Fruit fly (Drosophila melanogaster) whole organism, embryonic: ENCODE measurements around the gene pyd.

Experiments
- ATbp ChIP-seq: fragments of 200-800 bp; sonication (Bioruptor generic); optimal IDR thresholded peaks from 2 replicates; lab custom pipeline; 2017; ENCODE audit warnings: missing biosample characterization, mild to moderate bottlenecking, missing genetic modification characterization, missing genetic modification reagents
- Atf6 ChIP-seq: fragments of 200-800 bp; sonication (Bioruptor generic); IDR thresholded peaks from 2 replicates; pipeline ENCODE4 v1.3.6; 2022; ENCODE audit warnings: missing biosample characterization, missing genetic modification characterization
- CG1024 ChIP-seq: fragments of 200-800 bp; sonication (Bioruptor generic); IDR thresholded peaks from 2 replicates; pipeline ENCODE4 v1.3.6; 2022; ENCODE audit warnings: missing biosample characterization, missing genetic modification characterization
- CG10267 ChIP-seq: fragments of 200-800 bp; sonication (Bioruptor generic); optimal IDR thresholded peaks from 2 replicates; lab custom pipeline; 2018; ENCODE audit warnings: missing biosample characterization, mild to moderate bottlenecking, missing genetic modification characterization, moderate library complexity
- CG11560 ChIP-seq: fragments of 200-800 bp; sonication (Bioruptor generic); IDR thresholded peaks from 3 replicates; pipeline ENCODE4 v1.3.6; 2022; ENCODE audit warnings: missing biosample characterization, missing genetic modification characterization
- CG13296 ChIP-seq: fragments of 200-800 bp; sonication (Bioruptor generic); optimal IDR thresholded peaks from 3 replicates; lab custom pipeline; 2018; ENCODE audit warnings: missing biosample characterization, mild to moderate bottlenecking, missing genetic modification characterization
- CG2875 ChIP-seq: fragments of 200-800 bp; sonication (Bioruptor generic); optimal IDR thresholded peaks from 2 replicates; lab custom pipeline; 2017; ENCODE audit warnings: missing biosample characterization, mild to moderate bottlenecking, missing genetic modification characterization, missing genetic modification reagents
- CG30431 ChIP-seq: fragments of 200-800 bp; sonication (Bioruptor generic); optimal IDR thresholded peaks from 2 replicates; lab custom pipeline; 2017; ENCODE audit warnings: missing biosample characterization, missing genetic modification characterization
- CG3407 ChIP-seq: fragments of 200-800 bp; sonication (Bioruptor generic); optimal IDR thresholded peaks from 2 replicates; lab custom pipeline; 2018; ENCODE audit warnings: missing biosample characterization, mild to moderate bottlenecking, missing genetic modification characterization
- CG34376 ChIP-seq: fragments of 200-800 bp; sonication (Bioruptor generic); optimal IDR thresholded peaks from 2 replicates; lab custom pipeline; 2018; ENCODE audit warnings: missing biosample characterization, mild to moderate bottlenecking, missing genetic modification characterization
- CG4328 ChIP-seq: fragments of 200-800 bp; sonication (Bioruptor generic); optimal IDR thresholded peaks from 3 replicates; lab custom pipeline; 2017; ENCODE audit warnings: missing biosample characterization, missing genetic modification reagents, missing genetic modification characterization
- CG6272 ChIP-seq: fragments of 200-800 bp; sonication (Bioruptor generic); IDR thresholded peaks from 2 replicates; pipeline ENCODE4 v1.3.6; 2022; ENCODE audit warnings: missing biosample characterization, missing genetic modification characterization
- CG6813 ChIP-seq: fragments of 200-800 bp; sonication (Bioruptor generic); optimal IDR thresholded peaks from 2 replicates; lab custom pipeline; 2017; ENCODE audit warnings: missing biosample characterization, missing genetic modification characterization, mild to moderate bottlenecking, moderate library complexity, missing genetic modification reagents
- CG7357 ChIP-seq: fragments of 200-800 bp; sonication (Bioruptor generic); IDR thresholded peaks from 3 replicates; pipeline ENCODE4 v1.3.6; 2022; ENCODE audit warnings: missing biosample characterization, missing genetic modification characterization
- CG8290 ChIP-seq, 3 experiments: fragments of 200-800 bp; sonication (Bioruptor generic); optimal IDR thresholded peaks; 2 replicates each; lab custom pipeline; 2016 to 2019; ENCODE audit warnings: missing biosample characterization in 3 of 3, missing genetic modification characterization in 3 of 3, mild to moderate bottlenecking in 2 of 3, moderate library complexity in 1 of 3
- CG9609 ChIP-seq: fragments of 200-800 bp; sonication (Bioruptor generic); optimal IDR thresholded peaks from 3 replicates; lab custom pipeline; 2016; ENCODE audit warnings: missing biosample characterization, missing genetic modification characterization
- CG9817 ChIP-seq: fragments of 200-800 bp; sonication (Bioruptor generic); optimal IDR thresholded peaks from 2 replicates; lab custom pipeline; 2018; ENCODE audit warnings: missing biosample characterization, mild to moderate bottlenecking, missing genetic modification characterization, moderate library complexity
- CHES-1-like ChIP-seq: fragments of 200-800 bp; sonication (Bioruptor generic); optimal IDR thresholded peaks from 2 replicates; lab custom pipeline; 2016; ENCODE audit warnings: missing biosample characterization, missing genetic modification characterization
- CoRest ChIP-seq: fragments of 200-800 bp; sonication (Bioruptor generic); optimal IDR thresholded peaks from 3 replicates; lab custom pipeline; 2018; ENCODE audit warnings: missing biosample characterization, mild to moderate bottlenecking, missing genetic modification characterization, moderate library complexity
- Dad ChIP-seq: fragments of 200-800 bp; sonication (Bioruptor generic); optimal IDR thresholded peaks from 3 replicates; lab custom pipeline; 2016; ENCODE audit warnings: missing biosample characterization, missing genetic modification characterization
- Dll ChIP-seq: fragments of 200-800 bp; sonication (Bioruptor generic); IDR thresholded peaks from 4 replicates; pipeline ENCODE4 v1.3.6; 2022; ENCODE audit warnings: missing biosample characterization, missing genetic modification characterization; ENCODE audit not compliant: partially characterized antibody
- Hand ChIP-seq: fragments of 200-800 bp; sonication (Bioruptor generic); optimal IDR thresholded peaks from 2 replicates; lab custom pipeline; 2017; ENCODE audit warnings: mild to moderate bottlenecking, missing biosample characterization, missing genetic modification reagents, missing genetic modification characterization
- Hmr ChIP-seq: fragments of 200-800 bp; sonication (Bioruptor generic); optimal IDR thresholded peaks from 3 replicates; lab custom pipeline; 2017; ENCODE audit warnings: mild to moderate bottlenecking, missing biosample characterization, missing genetic modification reagents, missing genetic modification characterization
- Hr51 ChIP-seq, 2 experiments: fragments of 200-800 bp; sonication (Bioruptor generic); optimal IDR thresholded peaks; 2 replicates in 1 of 2; 3 replicates in 1 of 2; lab custom pipeline; 2016 to 2018; ENCODE audit warnings: missing biosample characterization in 2 of 2, missing genetic modification characterization in 2 of 2, mild to moderate bottlenecking in 1 of 2, moderate library complexity in 1 of 2
- Hsf ChIP-seq: fragments of 200-800 bp; sonication (Bioruptor generic); optimal IDR thresholded peaks from 3 replicates; lab custom pipeline; 2016; ENCODE audit warnings: missing biosample characterization, missing genetic modification characterization
- Jarid2 ChIP-seq: fragments of 200-800 bp; sonication (Bioruptor generic); optimal IDR thresholded peaks from 3 replicates; lab custom pipeline; 2017; ENCODE audit warnings: mild to moderate bottlenecking, missing biosample characterization, missing genetic modification reagents, missing genetic modification characterization
- Med ChIP-seq: fragments of 200-800 bp; sonication (Bioruptor generic); peaks from one replicate; lab custom pipeline; 2016; ENCODE audit warnings: missing biosample characterization, missing genetic modification characterization, mild to moderate bottlenecking, inconsistent platforms, moderate library complexity
- Nf-YB ChIP-seq: fragments of 200-800 bp; sonication (Bioruptor generic); optimal IDR thresholded peaks from 3 replicates; lab custom pipeline; 2019; ENCODE audit warnings: missing biosample characterization, mild to moderate bottlenecking, missing genetic modification characterization, moderate library complexity
- Nf-YC ChIP-seq: fragments of 200-800 bp; optimal IDR thresholded peaks from 3 replicates; lab custom pipeline; 2019; ENCODE audit warnings: missing biosample characterization, mild to moderate bottlenecking, missing genetic modification characterization, moderate library complexity
- Usf ChIP-seq: fragments of 200-800 bp; sonication (Bioruptor generic); optimal IDR thresholded peaks from 2 replicates; lab custom pipeline; 2017; ENCODE audit warnings: missing genotype, missing biosample characterization, missing genetic modification characterization
- cas ChIP-seq: fragments of 200-800 bp; sonication (Bioruptor generic); IDR thresholded peaks from 2 replicates; pipeline ENCODE4 v1.3.6; 2022; ENCODE audit warnings: missing biosample characterization, missing genetic modification characterization
- chm ChIP-seq: fragments of 200-800 bp; sonication (Bioruptor generic); IDR thresholded peaks from 2 replicates; pipeline ENCODE4 v1.3.6; 2022; ENCODE audit warnings: missing biosample characterization, missing genetic modification characterization
- chn ChIP-seq: fragments of 200-800 bp; sonication (Bioruptor generic); optimal IDR thresholded peaks from 2 replicates; lab custom pipeline; 2016; ENCODE audit warnings: missing biosample characterization, missing genetic modification characterization
- dimm ChIP-seq: fragments of 200-800 bp; sonication (Bioruptor generic); IDR thresholded peaks from 2 replicates; pipeline ENCODE4 v1.3.6; 2022; ENCODE audit warnings: missing biosample characterization, missing genetic modification characterization
- dm ChIP-seq: fragments of 200-800 bp; sonication (Bioruptor generic); optimal IDR thresholded peaks from 3 replicates; lab custom pipeline; 2016; ENCODE audit warnings: missing biosample characterization, missing genetic modification characterization
- dmrt99B ChIP-seq: fragments of 200-800 bp; sonication (Bioruptor generic); optimal IDR thresholded peaks from 2 replicates; lab custom pipeline; 2018; ENCODE audit warnings: missing biosample characterization, mild to moderate bottlenecking, missing genetic modification characterization, moderate library complexity
- fd102C ChIP-seq: fragments of 200-800 bp; sonication (Bioruptor generic); optimal IDR thresholded peaks from 2 replicates; lab custom pipeline; 2018; ENCODE audit warnings: missing biosample characterization, mild to moderate bottlenecking, missing genetic modification characterization, moderate library complexity
- fd3F ChIP-seq: fragments of 200-800 bp; sonication (Bioruptor generic); optimal IDR thresholded peaks from 2 replicates; lab custom pipeline; 2018; ENCODE audit warnings: missing biosample characterization, mild to moderate bottlenecking, missing genetic modification characterization, moderate library complexity
- gsb-n ChIP-seq: fragments of 200-800 bp; sonication (Bioruptor generic); optimal IDR thresholded peaks from 3 replicates; lab custom pipeline; 2018; ENCODE audit warnings: missing biosample characterization, mild to moderate bottlenecking, missing genetic modification characterization
- her ChIP-seq: fragments of 200-800 bp; sonication (Bioruptor generic); optimal IDR thresholded peaks from 2 replicates; lab custom pipeline; 2016; ENCODE audit warnings: missing biosample characterization, missing genetic modification characterization
- jigr1 ChIP-seq: fragments of 200-800 bp; sonication (Bioruptor generic); IDR thresholded peaks from 3 replicates; pipeline ENCODE4 v1.3.6; 2022; ENCODE audit warnings: missing biosample characterization, missing genetic modification characterization
- knrl ChIP-seq: fragments of 200-800 bp; sonication (Bioruptor generic); IDR thresholded peaks from 3 replicates; pipeline ENCODE4 v1.3.6; 2022; ENCODE audit warnings: missing biosample characterization, missing genetic modification characterization; ENCODE audit not compliant: partially characterized antibody
- psq ChIP-seq: fragments of 200-800 bp; sonication (Bioruptor generic); optimal IDR thresholded peaks from 2 replicates; lab custom pipeline; 2017; ENCODE audit warnings: missing biosample characterization, missing genetic modification characterization
- pum ChIP-seq: fragments of 200-800 bp; sonication (Bioruptor generic); optimal IDR thresholded peaks from 2 replicates; lab custom pipeline; 2016; ENCODE audit warnings: missing biosample characterization, missing genetic modification characterization
- run ChIP-seq: fragments of 200-800 bp; sonication (Bioruptor generic); optimal IDR thresholded peaks from 3 replicates; lab custom pipeline; 2018; ENCODE audit warnings: missing biosample characterization, mild to moderate bottlenecking, missing genetic modification characterization
- salm ChIP-seq: fragments of 200-800 bp; sonication (Bioruptor generic); optimal IDR thresholded peaks from 2 replicates; lab custom pipeline; 2018; ENCODE audit warnings: missing biosample characterization, mild to moderate bottlenecking, missing genetic modification characterization
- so ChIP-seq: fragments of 200-800 bp; sonication (Bioruptor generic); IDR thresholded peaks from 3 replicates; pipeline ENCODE4 v1.3.6; 2022; ENCODE audit warnings: missing biosample characterization, missing genetic modification characterization
- sob ChIP-seq: fragments of 200-800 bp; sonication (Bioruptor generic); IDR thresholded peaks from 2 replicates; pipeline ENCODE4 v1.3.6; 2022; ENCODE audit warnings: missing biosample characterization, missing genetic modification characterization
- ttk ChIP-seq: fragments of 200-800 bp; sonication (Bioruptor generic); IDR thresholded peaks from 2 replicates; pipeline ENCODE4 v2.1.2; 2022; ENCODE audit warnings: missing biosample characterization, missing genetic modification characterization

The pyd gene

dm6 chr3R:8867325-8868104 lies 64.2 kb downstream of the pyd start (continued):
- no peak for TF ChIP-seq psq (GFP tag; lab: Kevin White, UChicago)
- TF ChIP-seq pum (GFP tag; lab: Kevin White, UChicago), result no peak
- TF ChIP-seq CG4328 (GFP tag; lab: Kevin White, UChicago), result peak; percentile 3
- peak; percentile 69 for TF ChIP-seq Med (GFP tag; lab: Kevin White, UChicago)
- no peak for TF ChIP-seq cas (GFP tag; lab: Robert Waterston, UW)
- TF ChIP-seq Usf (GFP tag; lab: Kevin White, UChicago), result peak; percentile 21
- TF ChIP-seq knrl, result no peak
- TF ChIP-seq CG2875 (GFP tag; lab: Kevin White, UChicago), result peak; percentile 50
- TF ChIP-seq ATbp (GFP tag; lab: Kevin White, UChicago), result peak; percentile 21
- TF ChIP-seq so (GFP tag; lab: Robert Waterston, UW), result no peak
- peak; percentile 33 for TF ChIP-seq Nf-YC
- no peak for TF ChIP-seq CG1024 (GFP tag; lab: Robert Waterston, UW)
- TF ChIP-seq CoRest (tag; lab: Kevin White, UChicago), result peak; percentile 86
- no peak for TF ChIP-seq sob (GFP tag; lab: Robert Waterston, UW)
- TF ChIP-seq Hmr, result peak; percentile 25
- TF ChIP-seq fd102C (GFP tag; lab: Kevin White, UChicago), result no peak
- TF ChIP-seq dm, result no peak
- no peak for TF ChIP-seq Dll (GFP tag; lab: Robert Waterston, UW)
- TF ChIP-seq Hand (GFP tag; lab: Kevin White, UChicago), result no peak
- TF ChIP-seq dimm (GFP tag; lab: Robert Waterston, UW), result no peak
- no peak for TF ChIP-seq her (GFP tag; lab: Kevin White, UChicago)
- TF ChIP-seq Nf-YB (GFP tag; lab: Kevin White, UChicago), result peak; percentile 59
- TF ChIP-seq chm (GFP tag; lab: Robert Waterston, UW), result 0 out of 2 replicates have a peak, but pooled peaks have one; percentile 21
- no peak for TF ChIP-seq CG34376 (GFP tag; lab: Kevin White, UChicago)
- TF ChIP-seq ttk (GFP tag; lab: Robert Waterston, UW), result no peak
- TF ChIP-seq Hsf, result no peak
- TF ChIP-seq CG8290 (GFP tag; optimal IDR thresholded peaks at IDR 0.05; lab: Kevin White, UChicago), result no peak
- peak in 1 of 2 experiments; percentile 24 for TF ChIP-seq CG8290 (tag; optimal IDR thresholded peaks at IDR 0.05; lab: Kevin White, UChicago)
- TF ChIP-seq Hr51 (GFP tag; optimal IDR thresholded peaks at IDR 0.05; lab: Kevin White, UChicago), result peak in 1 of 2 experiments; percentile 85
- no peak for TF ChIP-seq CG9609 (GFP tag; lab: Kevin White, UChicago)
- TF ChIP-seq CG13296 (GFP tag; lab: Kevin White, UChicago), result peak; percentile 42
- no peak for TF ChIP-seq CG6813
- TF ChIP-seq CG10267 (tag; lab: Kevin White, UChicago), result peak; percentile 63
- TF ChIP-seq run (tag; lab: Kevin White, UChicago), result peak; percentile 12
- no peak for TF ChIP-seq Dad (GFP tag; lab: Kevin White, UChicago)
- TF ChIP-seq CG9817, result peak; percentile 35
- TF ChIP-seq CG7357, result no peak
- TF ChIP-seq CG6272 (GFP tag; lab: Robert Waterston, UW), result no peak
- TF ChIP-seq CG11560 (tag; lab: Robert Waterston, UW), result no peak
- peak; percentile 2 for TF ChIP-seq CG30431 (GFP tag; lab: Kevin White, UChicago)
- TF ChIP-seq gsb-n (tag; lab: Kevin White, UChicago), result peak; percentile 79
- TF ChIP-seq Atf6 (GFP tag; lab: Robert Waterston, UW), result no peak; the same call in 1 of the 2 replicates
- TF ChIP-seq Jarid2 (GFP tag; lab: Kevin White, UChicago), result no peak
- no peak for TF ChIP-seq chn (GFP tag; lab: Kevin White, UChicago)
- TF ChIP-seq dmrt99B, result peak; percentile 77
- TF ChIP-seq CG3407, result peak; percentile 14
- TF ChIP-seq CHES-1-like (GFP tag; lab: Kevin White, UChicago), result no peak
- TF ChIP-seq jigr1 (GFP tag; lab: Robert Waterston, UW), result no peak
- TF ChIP-seq fd3F (GFP tag; lab: Kevin White, UChicago), result peak; percentile 29
- peak; percentile 11 for TF ChIP-seq salm (tag; lab: Kevin White, UChicago)
